Fruit fly (Drosophila melanogaster) whole organism, adult: ENCODE results near the gene CG43135.

Experiments
- CG14711 ChIP-seq: fragments of 200-800 bp; sonication (Bioruptor generic); optimal IDR thresholded peaks from 2 replicates; lab custom pipeline; 2018; ENCODE audit warnings: missing biosample characterization, mild to moderate bottlenecking, missing genetic modification characterization, moderate library complexity
- CG7101 ChIP-seq: fragments of 200-800 bp; sonication (Bioruptor generic); optimal IDR thresholded peaks from 2 replicates; lab custom pipeline; 2018; ENCODE audit warnings: missing biosample characterization, mild to moderate bottlenecking, missing genetic modification characterization, moderate library complexity
- Clk ChIP-seq: fragments of 200-800 bp; sonication (Bioruptor generic); optimal IDR thresholded peaks from 2 replicates; lab custom pipeline; 2017; ENCODE audit warnings: missing biosample characterization, missing genetic modification characterization
- Hr96 ChIP-seq: fragments of 200-800 bp; sonication (Bioruptor generic); optimal IDR thresholded peaks from 2 replicates; lab custom pipeline; 2016; ENCODE audit warnings: missing biosample characterization, missing genetic modification characterization
- Mnt ChIP-seq: fragments of 200-800 bp; sonication (Bioruptor generic); optimal IDR thresholded peaks from 2 replicates; lab custom pipeline; 2016; ENCODE audit warnings: missing biosample characterization, mild to moderate bottlenecking, missing genetic modification characterization
- bab1 ChIP-seq: fragments of 200-800 bp; sonication (Bioruptor generic); optimal IDR thresholded peaks from 3 replicates; lab custom pipeline; 2019; ENCODE audit warnings: missing biosample characterization, mild to moderate bottlenecking, missing genetic modification characterization, moderate library complexity
- kay ChIP-seq: fragments of 200-800 bp; sonication (Bioruptor generic); peaks from one replicate; lab custom pipeline; 2016; ENCODE audit warnings: missing biosample characterization, missing genetic modification characterization, borderline replicate concordance
- ovo ChIP-seq: fragments of 200-800 bp; sonication (Bioruptor generic); optimal IDR thresholded peaks from 2 replicates; lab custom pipeline; 2016; ENCODE audit warnings: missing biosample characterization, missing genetic modification characterization
- toe ChIP-seq: fragments of 200-800 bp; sonication (Bioruptor generic); optimal IDR thresholded peaks from 2 replicates; lab custom pipeline; 2016; ENCODE audit warnings: missing biosample characterization, missing genetic modification characterization

- TF ChIP-seq Mnt (GFP tag; lab: Kevin White, UChicago) (no peak), bab1 (GFP tag; lab: Kevin White, UChicago) (no peak), Clk (GFP tag; lab: Kevin White, UChicago) (no peak), CG7101 (tag; lab: Kevin White, UChicago) (no peak), kay (GFP tag; lab: Kevin White, UChicago) (no peak), ovo (no peak), Hr96 (no peak), CG14711 (tag; lab: Kevin White, UChicago) (no peak), toe (no peak)
Observed at dm6 chrX:4264319-4264718, 16.1 kb downstream of the CG43135 start.
